Worm (Caenorhabditis elegans): Measurements from ENCODE around the gene F21D5.3.

Gene F21D5.3

DNA sequence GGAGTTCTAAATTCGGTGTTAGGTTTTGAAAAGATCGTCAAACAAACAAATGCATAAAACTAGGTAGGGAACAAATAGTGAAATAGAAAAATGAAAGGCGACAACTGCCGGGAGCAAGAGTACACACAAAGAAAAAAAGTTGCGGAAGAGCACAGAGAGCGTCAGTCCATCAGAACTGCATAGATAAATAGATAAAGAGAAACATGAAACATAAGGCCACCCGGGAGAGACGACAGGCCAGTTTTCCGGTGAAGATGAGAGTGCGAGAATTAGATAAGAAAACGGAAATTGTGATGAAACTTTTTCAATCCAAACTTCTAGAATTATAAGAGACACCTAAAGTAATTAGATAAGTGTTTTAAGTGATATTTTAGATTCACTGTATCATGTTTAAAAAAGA, 27.1 kb downstream of the F21D5.3 start (continued):
- no peak for TF ChIP-seq ces-1 (GFP tag; optimal IDR thresholded peaks at IDR 0.05)
- TF ChIP-seq lin-13 (GFP tag; optimal IDR thresholded peaks at IDR 0.05) = no peak
- TF ChIP-seq aha-1 (tag) = peak; percentile 12
- no peak for TF ChIP-seq php-3 (GFP tag; IDR thresholded peaks at IDR 0.05)
- no peak for TF ChIP-seq pha-4 (GFP tag; IDR thresholded peaks at IDR 0.05)
- no peak for TF ChIP-seq pha-4 (tag; optimal IDR thresholded peaks at IDR 0.05)
- no peak for TF ChIP-seq daf-16 (GFP tag; optimal IDR thresholded peaks at IDR 0.05)
- peak; percentile 72 for TF ChIP-seq daf-16 (tag; optimal IDR thresholded peaks at IDR 0.05)
- TF ChIP-seq tra-1 (GFP tag; IDR thresholded peaks at IDR 0.05) = 0 out of 2 replicates have a peak, but pooled peaks have one; percentile 44
- TF ChIP-seq lin-38 (GFP tag; IDR thresholded peaks at IDR 0.05) = no peak
- peak; percentile 73 for TF ChIP-seq hlh-11 (tag; optimal IDR thresholded peaks at IDR 0.05)
- peak; percentile 61 for TF ChIP-seq nhr-28 (tag; optimal IDR thresholded peaks at IDR 0.05)
- TF ChIP-seq nhr-11 (tag; optimal IDR thresholded peaks at IDR 0.05) = peak; percentile 7
- TF ChIP-seq arid-1 (GFP tag; conservative IDR thresholded peaks at IDR 0.05) = no peak

DNA sequence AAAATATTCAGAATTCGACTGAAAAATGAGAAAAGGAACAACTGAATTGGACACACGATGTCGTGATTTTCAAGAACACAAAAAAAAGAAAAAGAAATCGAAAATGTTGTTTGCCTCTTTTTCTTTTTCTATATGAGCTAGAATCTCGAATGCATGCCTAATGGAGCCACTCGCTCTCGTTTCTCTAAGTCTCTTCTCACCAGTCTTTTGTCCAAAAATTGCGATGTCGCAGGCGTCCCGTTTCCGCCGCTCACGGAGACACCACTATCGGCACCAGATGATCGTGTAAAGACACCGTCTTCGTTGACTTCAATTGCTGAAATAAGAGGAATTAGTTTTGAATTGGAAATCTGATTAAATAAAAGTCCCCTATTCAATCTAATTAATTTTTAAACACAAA, 28.0 kb downstream of the F21D5.3 start:
- TF ChIP-seq hlh-11 (tag; optimal IDR thresholded peaks at IDR 0.05) (peak; percentile 31), daf-12 (tag; optimal IDR thresholded peaks at IDR 0.05) (no peak), mes-2 (tag; optimal IDR thresholded peaks at IDR 0.05; ENCODE audit: poor library complexity, severe bottlenecking) (peak; percentile 49), sdz-12 (GFP tag; optimal IDR thresholded peaks at IDR 0.05) (no peak), mep-1 (tag; optimal IDR thresholded peaks at IDR 0.05) (peak; percentile 40), hmg-1.1 (GFP tag; IDR thresholded peaks at IDR 0.05) (0 out of 2 replicates have a peak, but pooled peaks have one; percentile 16), rbr-2 (tag; optimal IDR thresholded peaks at IDR 0.05) (peak; percentile 42), ctbp-1 (GFP tag; IDR thresholded peaks at IDR 0.05) (peak; percentile 75), F37D6.2 (tag; optimal IDR thresholded peaks at IDR 0.05) (no peak), Y5F2A.4 (GFP tag; optimal IDR thresholded peaks at IDR 0.05) (no peak), lsy-2 (tag; optimal IDR thresholded peaks at IDR 0.05) (peak in 1 of 2 experiments; percentile 52), nhr-102 (tag; optimal IDR thresholded peaks at IDR 0.05) (no peak), nhr-111 (GFP tag; optimal IDR thresholded peaks at IDR 0.05) (no peak), cey-2 (tag; optimal IDR thresholded peaks at IDR 0.05; ENCODE audit: borderline replicate concordance, insufficient read depth) (no peak), lin-39 (tag; optimal IDR thresholded peaks at IDR 0.05) (no peak), dmd-9 (GFP tag; IDR thresholded peaks at IDR 0.05) (no peak), dmd-8 (GFP tag; IDR thresholded peaks at IDR 0.05) (no peak), hlh-30 (tag; optimal IDR thresholded peaks at IDR 0.05; ENCODE audit: insufficient read depth) (peak; percentile 34), F44E2.7 (GFP tag; IDR thresholded peaks at IDR 0.05) (no peak), fkh-10 (GFP tag; optimal IDR thresholded peaks at IDR 0.05) (peak; percentile 34), lin-29 (GFP tag; IDR thresholded peaks at IDR 0.05) (no peak)

DNA sequence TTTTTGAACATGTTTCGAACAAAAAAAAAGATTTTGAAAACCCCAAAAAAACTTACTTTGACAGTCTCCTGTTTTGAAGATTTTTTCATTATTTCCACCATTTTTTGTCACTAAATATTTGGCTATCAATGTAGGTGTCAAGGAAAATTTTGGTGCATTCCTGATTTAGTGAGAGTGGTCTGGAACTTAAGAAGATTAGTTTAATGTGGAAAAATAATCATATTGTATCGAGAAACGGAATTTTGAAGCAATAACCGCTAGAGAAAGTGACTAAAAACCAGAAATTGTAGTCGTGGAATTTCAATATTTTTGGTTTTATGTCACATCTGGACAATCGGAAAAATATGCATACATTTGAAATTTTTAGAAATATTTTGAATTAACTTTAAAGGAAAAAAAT, 31.3 kb downstream of the F21D5.3 start, which contains the start of the genes F20C5.11 and klp-11:
F20C5.11 (minus strand) TSS at position 101 of the 400 bp plus-strand sequence.
klp-11 (minus strand) TSS at position 171 of the 400 bp plus-strand sequence.
- TF ChIP-seq ZK546.5 (tag; optimal IDR thresholded peaks at IDR 0.05) (no peak), nhr-11 (tag; optimal IDR thresholded peaks at IDR 0.05) (no peak), nhr-41 (GFP tag; IDR thresholded peaks at IDR 0.05) (no peak), nhr-76 (tag; optimal IDR thresholded peaks at IDR 0.05) (no peak), zip-11 (GFP tag; IDR thresholded peaks at IDR 0.05) (no peak), unc-130 (GFP tag; optimal IDR thresholded peaks at IDR 0.05) (no peak), ceh-28 (tag; optimal IDR thresholded peaks at IDR 0.05) (no peak), madf-5 (GFP tag; IDR thresholded peaks at IDR 0.05) (no peak), R02D3.7 (tag; optimal IDR thresholded peaks at IDR 0.05) (no peak), nhr-6 (tag; optimal IDR thresholded peaks at IDR 0.05) (no peak), madf-9 (GFP tag; conservative IDR thresholded peaks at IDR 0.05) (no peak), aly-2 (tag; optimal IDR thresholded peaks at IDR 0.05) (no peak), ceh-20 (GFP tag; IDR thresholded peaks at IDR 0.05) (no peak), dmd-9 (GFP tag; IDR thresholded peaks at IDR 0.05) (no peak), Y5F2A.4 (GFP tag; optimal IDR thresholded peaks at IDR 0.05) (no peak), hmg-1.1 (GFP tag; IDR thresholded peaks at IDR 0.05) (no peak)

All from whole organism, L4 larva.